Fruit fly (Drosophila melanogaster) Kc167 (cell line): ENCODE results near the gene CG14073.

Source experiments
- Myc ChIP-seq: fragments of >200 bp; optimal IDR thresholded peaks from 2 replicates; lab custom pipeline; 2017; ENCODE audit warnings: missing external identifiers
- h ChIP-seq: fragments of >200 bp; optimal IDR thresholded peaks from 3 replicates; lab custom pipeline; 2018; ENCODE audit warnings: missing external identifiers
- insv ChIP-seq: fragments of >200 bp; optimal IDR thresholded peaks from 3 replicates; lab custom pipeline; 2018; ENCODE audit warnings: missing external identifiers
- psq ChIP-seq: fragments of >200 bp; optimal IDR thresholded peaks from 2 replicates; lab custom pipeline; 2017; ENCODE audit warnings: missing external identifiers

DNA sequence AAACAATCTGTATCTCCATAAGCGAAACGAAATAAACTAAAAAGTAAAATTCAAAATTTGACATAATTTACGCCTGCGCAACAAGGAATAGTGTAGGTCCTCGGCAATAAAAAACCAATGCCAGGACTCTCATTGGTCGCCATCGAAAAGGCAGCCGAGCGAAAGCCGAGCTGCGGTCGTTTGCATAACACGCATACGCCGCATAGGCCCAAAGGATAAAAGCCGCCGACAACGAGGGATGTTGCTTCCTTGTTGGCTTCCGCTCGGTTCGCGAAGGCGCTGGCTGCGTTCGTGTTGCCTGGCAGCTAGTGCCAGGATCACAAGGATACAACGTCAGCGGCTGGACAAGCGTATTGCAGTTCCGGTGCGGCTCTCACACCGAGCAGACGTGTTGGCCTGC is 40.0 kb upstream of the CG14073 start:
- no peak for TF ChIP-seq Myc (lab: Kevin White, UChicago)
- TF ChIP-seq h: no peak
- TF ChIP-seq psq: no peak
- no peak for TF ChIP-seq insv (lab: Kevin White, UChicago)
